Fruit fly (Drosophila melanogaster) whole organism, wandering third instar larva: Measurements from ENCODE around the gene CG8509.

Experiments used
- Abd-B ChIP-seq: fragments of >200 bp; optimal IDR thresholded peaks from 2 replicates; lab custom pipeline; 2017; ENCODE audit warnings: missing biosample characterization, missing genetic modification characterization
- CrebA ChIP-seq: fragments of 200-800 bp; sonication (Bioruptor generic); optimal IDR thresholded peaks from 2 replicates; lab custom pipeline; 2016; ENCODE audit warnings: missing biosample characterization, mild to moderate bottlenecking, missing genetic modification characterization, borderline replicate concordance
- GATAd ChIP-seq: sonication (Bioruptor generic); optimal IDR thresholded peaks from 2 replicates; lab custom pipeline; 2016; ENCODE audit warnings: missing biosample characterization, missing genetic modification characterization
- Hnf4 ChIP-seq: fragments of 200-800 bp; sonication (Bioruptor generic); optimal IDR thresholded peaks from 2 replicates; lab custom pipeline; 2016; ENCODE audit warnings: missing biosample characterization, mild to moderate bottlenecking, missing genetic modification characterization
- br ChIP-seq: fragments of 200-800 bp; sonication (Bioruptor generic); optimal IDR thresholded peaks from 2 replicates; lab custom pipeline; 2016; ENCODE audit warnings: missing biosample characterization, missing genetic modification characterization
- brk ChIP-seq: fragments of 200-800 bp; sonication (Bioruptor generic); optimal IDR thresholded peaks from 2 replicates; lab custom pipeline; 2016; ENCODE audit warnings: missing biosample characterization, mild to moderate bottlenecking, missing genetic modification characterization
- ey ChIP-seq: fragments of 200-800 bp; sonication (Bioruptor generic); optimal IDR thresholded peaks from 2 replicates; lab custom pipeline; 2016; ENCODE audit warnings: missing biosample characterization, missing genetic modification characterization
- fru ChIP-seq: fragments of 200-800 bp; sonication (Bioruptor generic); optimal IDR thresholded peaks from 3 replicates; lab custom pipeline; 2016; ENCODE audit warnings: missing biosample characterization, mild to moderate bottlenecking, missing genetic modification characterization
- h ChIP-seq: fragments of 200-800 bp; sonication (Bioruptor generic); optimal IDR thresholded peaks from 3 replicates; lab custom pipeline; 2016; ENCODE audit warnings: missing biosample characterization, mild to moderate bottlenecking, missing genetic modification characterization
- pan ChIP-seq: fragments of >200 bp; optimal IDR thresholded peaks from 2 replicates; lab custom pipeline; 2017
- psq ChIP-seq: fragments of 200-800 bp; sonication (Bioruptor generic); optimal IDR thresholded peaks from 3 replicates; lab custom pipeline; 2017; ENCODE audit warnings: missing biosample characterization, mild to moderate bottlenecking, missing genetic modification characterization, moderate library complexity
- tai ChIP-seq: sonication (Bioruptor generic); optimal IDR thresholded peaks from 2 replicates; lab custom pipeline; 2016; ENCODE audit warnings: missing biosample characterization, missing genetic modification characterization
- usp ChIP-seq: fragments of >200 bp; optimal IDR thresholded peaks from 2 replicates; lab custom pipeline; 2017; ENCODE audit warnings: missing biosample characterization, missing genetic modification characterization

DNA sequence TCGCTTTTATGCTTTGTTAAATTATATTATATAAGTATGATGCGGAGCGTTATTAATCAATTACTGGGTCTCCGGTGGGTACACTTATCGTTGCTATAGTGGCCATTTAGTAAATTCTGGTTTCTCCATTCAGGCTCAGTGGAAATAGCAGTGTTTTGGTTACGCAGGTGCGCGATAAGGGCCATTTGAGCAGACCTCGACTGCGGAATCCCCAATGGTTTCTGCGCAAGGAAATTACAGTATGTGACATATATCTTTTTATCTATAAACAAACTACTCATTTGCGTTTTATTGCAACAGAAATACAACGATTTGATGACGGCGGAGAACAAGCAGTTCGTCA is 48.1 kb upstream of the CG8509 start:
- TF ChIP-seq h (no peak), pan (lab: Kevin White, UChicago) (no peak), GATAd (GFP tag; lab: Kevin White, UChicago) (no peak), ey (GFP tag; lab: Kevin White, UChicago) (no peak), CrebA (GFP tag; lab: Kevin White, UChicago) (no peak), usp (GFP tag; lab: Kevin White, UChicago) (no peak), br (no peak), psq (GFP tag; lab: Kevin White, UChicago) (no peak), brk (no peak), Hnf4 (GFP tag; lab: Kevin White, UChicago) (no peak), fru (GFP tag; lab: Kevin White, UChicago) (no peak), Abd-B (GFP tag; lab: Kevin White, UChicago) (no peak), tai (GFP tag; lab: Kevin White, UChicago) (no peak)
